Fruit fly (Drosophila melanogaster) whole organism, embryonic: ENCODE results near the gene Pax.

Source experiments
- Aef1 ChIP-seq: fragments of 200-800 bp; sonication (Bioruptor generic); IDR thresholded peaks from 3 replicates; pipeline ENCODE4 v1.3.6; 2022; ENCODE audit warnings: missing biosample characterization, missing genetic modification characterization
- Atf3 ChIP-seq: fragments of 200-800 bp; sonication (Bioruptor generic); optimal IDR thresholded peaks from 3 replicates; lab custom pipeline; 2016; ENCODE audit warnings: missing biosample characterization, missing genetic modification characterization
- B-H1 ChIP-seq: fragments of 200-800 bp; sonication (Bioruptor generic); IDR thresholded peaks from 3 replicates; pipeline ENCODE4 v1.3.6; 2022; ENCODE audit warnings: missing biosample characterization, missing genetic modification characterization
- CG10147 ChIP-seq: fragments of 200-800 bp; sonication (Bioruptor generic); optimal IDR thresholded peaks from 2 replicates; lab custom pipeline; 2019; ENCODE audit warnings: missing biosample characterization, mild to moderate bottlenecking, missing genetic modification characterization, moderate library complexity
- CG10959 ChIP-seq: fragments of 200-800 bp; sonication (Bioruptor generic); IDR thresholded peaks from 2 replicates; pipeline ENCODE4 v1.3.6; 2022; ENCODE audit warnings: missing biosample characterization, missing genetic modification characterization
- CG11504 ChIP-seq: fragments of 200-800 bp; sonication (Bioruptor generic); optimal IDR thresholded peaks from 3 replicates; lab custom pipeline; 2019; ENCODE audit warnings: missing biosample characterization, mild to moderate bottlenecking, missing genetic modification characterization, moderate library complexity
- CG14860 ChIP-seq: fragments of 200-800 bp; sonication (Bioruptor generic); IDR thresholded peaks from 3 replicates; pipeline ENCODE4 v1.3.6; 2022; ENCODE audit warnings: missing biosample characterization, missing genetic modification characterization; ENCODE audit not compliant: partially characterized antibody
- CG15601 ChIP-seq: fragments of 200-800 bp; sonication (Bioruptor generic); optimal IDR thresholded peaks from 3 replicates; lab custom pipeline; 2019; ENCODE audit warnings: missing biosample characterization, mild to moderate bottlenecking, missing genetic modification characterization, moderate library complexity
- CG1603 ChIP-seq: fragments of 200-800 bp; sonication (Bioruptor generic); optimal IDR thresholded peaks from 2 replicates; lab custom pipeline; 2019; ENCODE audit warnings: missing biosample characterization, mild to moderate bottlenecking, missing genetic modification characterization, moderate library complexity
- CG16813 ChIP-seq: fragments of 200-800 bp; sonication (Bioruptor generic); IDR thresholded peaks from 3 replicates; pipeline ENCODE4 v1.3.6; 2022; ENCODE audit warnings: missing biosample characterization, missing genetic modification characterization; ENCODE audit not compliant: partially characterized antibody
- CG17912 ChIP-seq: fragments of 200-800 bp; sonication (Bioruptor generic); optimal IDR thresholded peaks from 2 replicates; lab custom pipeline; 2018; ENCODE audit warnings: missing biosample characterization, mild to moderate bottlenecking, missing genetic modification characterization
- CG1792 ChIP-seq: fragments of 200-800 bp; sonication (Bioruptor generic); optimal IDR thresholded peaks from 2 replicates; lab custom pipeline; 2016; ENCODE audit warnings: missing biosample characterization, missing genetic modification characterization
- CG18262 ChIP-seq: fragments of 200-800 bp; optimal IDR thresholded peaks from 3 replicates; lab custom pipeline; 2019; ENCODE audit warnings: missing biosample characterization, mild to moderate bottlenecking, missing genetic modification characterization, moderate library complexity
- CG2712 ChIP-seq: fragments of 200-800 bp; optimal IDR thresholded peaks from 3 replicates; lab custom pipeline; 2019; ENCODE audit warnings: missing biosample characterization, mild to moderate bottlenecking, missing genetic modification characterization, moderate library complexity
- CG30431 ChIP-seq: fragments of 200-800 bp; sonication (Bioruptor generic); optimal IDR thresholded peaks from 2 replicates; lab custom pipeline; 2017; ENCODE audit warnings: missing biosample characterization, missing genetic modification characterization
- CG9727 ChIP-seq: fragments of 200-800 bp; sonication (Bioruptor generic); optimal IDR thresholded peaks from 3 replicates; lab custom pipeline; 2017; ENCODE audit warnings: missing biosample characterization, mild to moderate bottlenecking, missing genetic modification characterization
- Camta ChIP-seq: fragments of 200-800 bp; sonication (Bioruptor generic); optimal IDR thresholded peaks from 2 replicates; lab custom pipeline; 2016; ENCODE audit warnings: missing biosample characterization, missing genetic modification characterization
- Dip3 ChIP-seq: fragments of 200-800 bp; sonication (Bioruptor generic); optimal IDR thresholded peaks from 3 replicates; lab custom pipeline; 2016; ENCODE audit warnings: missing biosample characterization, missing genetic modification characterization
- Dll ChIP-seq: fragments of 200-800 bp; sonication (Bioruptor generic); IDR thresholded peaks from 4 replicates; pipeline ENCODE4 v1.3.6; 2022; ENCODE audit warnings: missing biosample characterization, missing genetic modification characterization; ENCODE audit not compliant: partially characterized antibody
- Doc3 ChIP-seq: fragments of 200-800 bp; sonication (Bioruptor generic); IDR thresholded peaks from 3 replicates; pipeline ENCODE4 v1.3.6; 2022; ENCODE audit warnings: missing biosample characterization, missing genetic modification characterization; ENCODE audit not compliant: partially characterized antibody
- Drgx ChIP-seq: fragments of 200-800 bp; sonication (Bioruptor generic); IDR thresholded peaks from 2 replicates; pipeline ENCODE4 v1.3.6; 2022; ENCODE audit warnings: missing biosample characterization, missing genetic modification characterization
- MBD-R2 ChIP-seq: fragments of 200-800 bp; sonication (Bioruptor generic); IDR thresholded peaks from 2 replicates; pipeline ENCODE4 v1.3.6; 2022; ENCODE audit warnings: missing biosample characterization, missing genetic modification characterization
- Ptx1 ChIP-seq: fragments of 200-800 bp; sonication (Bioruptor generic); IDR thresholded peaks from 2 replicates; pipeline ENCODE4 v1.3.6; 2022; ENCODE audit warnings: missing biosample characterization, missing genetic modification characterization
- Six4 ChIP-seq: fragments of 200-800 bp; sonication (Bioruptor generic); optimal IDR thresholded peaks from 2 replicates; lab custom pipeline; 2016; ENCODE audit warnings: missing biosample characterization, missing genetic modification characterization
- Vsx1 ChIP-seq: fragments of 200-800 bp; sonication (Bioruptor generic); optimal IDR thresholded peaks from 2 replicates; lab custom pipeline; 2017; ENCODE audit warnings: missing biosample characterization, mild to moderate bottlenecking, missing genetic modification characterization, missing genetic modification reagents
- ab ChIP-seq: fragments of 200-800 bp; sonication (Bioruptor generic); optimal IDR thresholded peaks from 2 replicates; lab custom pipeline; 2016; ENCODE audit warnings: missing biosample characterization, missing genetic modification characterization
- ato ChIP-seq: fragments of 200-800 bp; sonication (Bioruptor generic); IDR thresholded peaks from 2 replicates; pipeline ENCODE4 v1.3.6; 2022; ENCODE audit warnings: missing biosample characterization, missing genetic modification characterization; ENCODE audit not compliant: partially characterized antibody
- caup ChIP-seq: fragments of 200-800 bp; sonication (Bioruptor generic); optimal IDR thresholded peaks from 3 replicates; lab custom pipeline; 2017; ENCODE audit warnings: missing biosample characterization, mild to moderate bottlenecking, missing genetic modification characterization, moderate library complexity; ENCODE audit not compliant: severe bottlenecking
- ci ChIP-seq: fragments of 200-800 bp; sonication (Bioruptor generic); IDR thresholded peaks from 3 replicates; pipeline ENCODE4 v1.3.6; 2022; ENCODE audit warnings: missing biosample characterization, missing genetic modification characterization
- crol ChIP-seq: fragments of 200-800 bp; sonication (Bioruptor generic); IDR thresholded peaks from 2 replicates; pipeline ENCODE4 v1.3.6; 2022; ENCODE audit warnings: missing biosample characterization, missing genetic modification characterization
- cwo ChIP-seq: fragments of 200-800 bp; sonication (Bioruptor generic); optimal IDR thresholded peaks from 3 replicates; lab custom pipeline; 2017; ENCODE audit warnings: missing biosample characterization, missing genetic modification characterization, mild to moderate bottlenecking, moderate library complexity, missing genetic modification reagents
- dm ChIP-seq: fragments of 200-800 bp; sonication (Bioruptor generic); optimal IDR thresholded peaks from 3 replicates; lab custom pipeline; 2016; ENCODE audit warnings: missing biosample characterization, missing genetic modification characterization
- ems ChIP-seq: fragments of 200-800 bp; sonication (Bioruptor generic); optimal IDR thresholded peaks from 3 replicates; lab custom pipeline; 2016; ENCODE audit warnings: missing biosample characterization, missing genetic modification characterization
- en ChIP-seq: fragments of 200-800 bp; sonication (Bioruptor generic); optimal IDR thresholded peaks from 2 replicates; lab custom pipeline; 2016; ENCODE audit warnings: missing biosample characterization, missing genetic modification characterization
- ewg ChIP-seq: fragments of 200-800 bp; sonication (Bioruptor generic); optimal IDR thresholded peaks from 3 replicates; lab custom pipeline; 2017; ENCODE audit warnings: mild to moderate bottlenecking, missing biosample characterization, missing genetic modification reagents, missing genetic modification characterization
- fru ChIP-seq: fragments of >200 bp; optimal IDR thresholded peaks from 2 replicates; lab custom pipeline; 2017
- grau ChIP-seq: fragments of 200-800 bp; optimal IDR thresholded peaks from 3 replicates; lab custom pipeline; 2019; ENCODE audit warnings: missing biosample characterization, mild to moderate bottlenecking, missing genetic modification characterization, moderate library complexity
- hkb ChIP-seq, 2 experiments: fragments of 200-800 bp in 1 of 2; fragments of >200 bp in 1 of 2; sonication (Bioruptor generic) in 1 of 2; IDR thresholded peaks in 1 of 2; optimal IDR thresholded peaks in 1 of 2; 2 replicates each; pipeline versions ENCODE4 v1.3.6 to Lab custom; 2017 to 2022; ENCODE audit warnings: missing biosample characterization in 1 of 2, missing genetic modification characterization in 1 of 2
- jing ChIP-seq: fragments of 200-800 bp; sonication (Bioruptor generic); optimal IDR thresholded peaks from 2 replicates; lab custom pipeline; 2018; ENCODE audit warnings: missing biosample characterization, mild to moderate bottlenecking, missing genetic modification characterization
- p53 ChIP-seq: fragments of 200-800 bp; sonication (Bioruptor generic); optimal IDR thresholded peaks from 2 replicates; lab custom pipeline; 2016; ENCODE audit warnings: missing biosample characterization, missing genetic modification characterization
- pros ChIP-seq: fragments of 200-800 bp; sonication (Bioruptor generic); optimal IDR thresholded peaks from 3 replicates; lab custom pipeline; 2019; ENCODE audit warnings: missing biosample characterization, mild to moderate bottlenecking, missing genetic modification characterization, moderate library complexity
- psq ChIP-seq: fragments of 200-800 bp; sonication (Bioruptor generic); optimal IDR thresholded peaks from 2 replicates; lab custom pipeline; 2017; ENCODE audit warnings: missing biosample characterization, missing genetic modification characterization
- pzg ChIP-seq: fragments of 200-800 bp; sonication (Bioruptor generic); optimal IDR thresholded peaks from 3 replicates; lab custom pipeline; 2018; ENCODE audit warnings: missing biosample characterization, mild to moderate bottlenecking, missing genetic modification characterization, moderate library complexity
- sd ChIP-seq: fragments of 200-800 bp; sonication (Bioruptor generic); optimal IDR thresholded peaks from 3 replicates; lab custom pipeline; 2018; ENCODE audit warnings: missing biosample characterization, mild to moderate bottlenecking, missing genetic modification characterization, moderate library complexity
- stc ChIP-seq: fragments of 200-800 bp; sonication (Bioruptor generic); IDR thresholded peaks from 2 replicates; pipeline ENCODE4 v1.3.6; 2022; ENCODE audit warnings: missing biosample characterization, missing genetic modification characterization
- tgo ChIP-seq: fragments of 200-800 bp; sonication (Bioruptor generic); IDR thresholded peaks from 3 replicates; pipeline ENCODE4 v1.3.6; 2022; ENCODE audit warnings: missing biosample characterization, missing genetic modification characterization
- tio ChIP-seq: fragments of 200-800 bp; sonication (Bioruptor generic); optimal IDR thresholded peaks from 2 replicates; lab custom pipeline; 2017; ENCODE audit warnings: missing biosample characterization, missing genetic modification characterization, inconsistent platforms
- vfl ChIP-seq: fragments of 200-800 bp; sonication (Bioruptor generic); optimal IDR thresholded peaks from 2 replicates; lab custom pipeline; 2016; ENCODE audit warnings: missing biosample characterization, missing genetic modification characterization
- zfh1 ChIP-seq: fragments of 200-800 bp; sonication (Bioruptor generic); IDR thresholded peaks from 3 replicates; pipeline ENCODE4 v1.3.6; 2022; ENCODE audit warnings: missing biosample characterization, missing genetic modification characterization
- zfh2 ChIP-seq: fragments of 200-800 bp; sonication (Bioruptor generic); optimal IDR thresholded peaks from 2 replicates; lab custom pipeline; 2016; ENCODE audit warnings: missing biosample characterization, missing genetic modification characterization

The Pax gene

dm6 chr2L:19362734-19363363, 63.5 kb downstream of the Pax start, which contains the start of gene dnt (continued):
- no peak for TF ChIP-seq CG1603 (tag; lab: Kevin White, UChicago)
- no peak for TF ChIP-seq fru (lab: Kevin White, UChicago)
- no peak for TF ChIP-seq Ptx1
- TF ChIP-seq psq (GFP tag; lab: Kevin White, UChicago): peak; percentile 92
- no peak for TF ChIP-seq tgo
- TF ChIP-seq cwo (GFP tag; lab: Kevin White, UChicago): no peak
- TF ChIP-seq stc (GFP tag; lab: Robert Waterston, UW): peak; percentile 48
- no peak for TF ChIP-seq ems
- TF ChIP-seq ab (GFP tag; lab: Kevin White, UChicago): no peak
- no peak for TF ChIP-seq Dip3 (GFP tag; lab: Kevin White, UChicago)
- peak; percentile 40 for TF ChIP-seq ewg (GFP tag; lab: Kevin White, UChicago)
- TF ChIP-seq hkb (optimal IDR thresholded peaks at IDR 0.05; lab: Kevin White, UChicago): peak; percentile 43
- no peak for TF ChIP-seq hkb (GFP tag; IDR thresholded peaks at IDR 0.05; lab: Robert Waterston, UW)
- no peak for TF ChIP-seq CG16813 (GFP tag; lab: Robert Waterston, UW)
- TF ChIP-seq ci (GFP tag; lab: Robert Waterston, UW): 0 out of 3 replicates have a peak, but pooled peaks have one; percentile 39
- no peak for TF ChIP-seq caup (GFP tag; lab: Kevin White, UChicago)
- TF ChIP-seq B-H1 (GFP tag; lab: Robert Waterston, UW): no peak
- TF ChIP-seq zfh1: no peak
- no peak for TF ChIP-seq Vsx1 (GFP tag; lab: Kevin White, UChicago)
- TF ChIP-seq CG10959: no peak
- TF ChIP-seq Dll: no peak
- TF ChIP-seq Atf3 (GFP tag; lab: Kevin White, UChicago): no peak
- no peak for TF ChIP-seq Aef1 (GFP tag; lab: Robert Waterston, UW)
- no peak for TF ChIP-seq CG15601 (tag; lab: Kevin White, UChicago)
- TF ChIP-seq Doc3: no peak
- no peak for TF ChIP-seq pzg (GFP tag; lab: Kevin White, UChicago)

dm6 chr2L:19361632-19362142, 64.7 kb downstream of the Pax start:
- no peak for TF ChIP-seq zfh2 (GFP tag; lab: Kevin White, UChicago)
- peak; percentile 35 for TF ChIP-seq grau (tag; lab: Kevin White, UChicago)
- TF ChIP-seq en (GFP tag; lab: Kevin White, UChicago): no peak
- peak; percentile 69 for TF ChIP-seq crol (GFP tag; lab: Robert Waterston, UW)
- TF ChIP-seq MBD-R2 (GFP tag; lab: Robert Waterston, UW): no peak
- no peak for TF ChIP-seq Six4 (GFP tag; lab: Kevin White, UChicago)
- no peak for TF ChIP-seq CG9727 (GFP tag; lab: Kevin White, UChicago)
- no peak for TF ChIP-seq CG1792 (GFP tag; lab: Kevin White, UChicago)
- TF ChIP-seq CG30431 (GFP tag; lab: Kevin White, UChicago): no peak
- peak; percentile 40 for TF ChIP-seq CG11504
- peak; percentile 4 for TF ChIP-seq jing
- TF ChIP-seq CG2712 (tag; lab: Kevin White, UChicago): peak; percentile 14
- TF ChIP-seq dm (GFP tag; lab: Kevin White, UChicago): no peak
- no peak for TF ChIP-seq ato
- TF ChIP-seq CG18262 (tag; lab: Kevin White, UChicago): peak; percentile 23
- no peak for TF ChIP-seq CG17912 (GFP tag; lab: Kevin White, UChicago)
- no peak for TF ChIP-seq p53 (GFP tag; lab: Kevin White, UChicago)
- no peak for TF ChIP-seq CG14860 (GFP tag; lab: Robert Waterston, UW)
- peak; percentile 53; the same call in 1 of the 2 replicates for TF ChIP-seq Drgx (GFP tag; lab: Robert Waterston, UW)
- peak; percentile 67 for TF ChIP-seq sd (tag; lab: Kevin White, UChicago)
- TF ChIP-seq pros (GFP tag; lab: Kevin White, UChicago): no peak
- TF ChIP-seq CG10147 (GFP tag; lab: Kevin White, UChicago): no peak
- no peak for TF ChIP-seq Camta
- TF ChIP-seq vfl: no peak
- no peak for TF ChIP-seq tio (GFP tag; lab: Kevin White, UChicago)
